Worm (Caenorhabditis elegans): ENCODE data around the gene clec-124.
"Not testable (repeated sequence)": the region's sequence is repeated elsewhere in the genome, so short reads cannot be mapped to it uniquely, and the experiment has no call there.

The clec-124 gene

DNA sequence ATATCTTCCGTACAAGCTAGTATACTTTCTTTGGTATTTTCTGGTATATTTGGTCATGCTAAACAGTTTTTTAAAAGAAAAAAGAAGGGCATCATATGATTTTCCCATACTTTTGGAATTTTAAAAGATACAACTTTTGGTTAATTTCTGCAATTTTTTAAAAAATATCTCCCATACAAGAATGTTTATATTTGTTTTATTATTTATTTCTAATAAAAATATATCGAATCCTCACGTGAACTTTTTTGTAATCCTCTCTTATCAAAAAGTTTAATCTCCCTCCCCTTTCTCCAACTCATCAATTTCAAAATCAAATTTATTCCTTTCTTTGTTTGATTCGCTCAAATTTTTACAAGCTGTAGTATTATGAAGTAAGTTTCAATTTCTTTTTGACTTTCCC lies 32.8 kb downstream of the clec-124 start, which contains the start of gene nep-13:
TSS of gene nep-13 (plus strand) at position 301 of the 400 bp plus-strand sequence.
- TF ChIP-seq ref-2 (tag; optimal IDR thresholded peaks at IDR 0.05) (no peak), sdc-2 (tag; optimal IDR thresholded peaks at IDR 0.05) (no peak), ceh-48 (tag; optimal IDR thresholded peaks at IDR 0.05) (no peak), T23F11.4 (GFP tag; optimal IDR thresholded peaks at IDR 0.05) (no peak), ceh-2 (tag; optimal IDR thresholded peaks at IDR 0.05) (no peak), pag-3 (tag; optimal IDR thresholded peaks at IDR 0.05; ENCODE audit: borderline replicate concordance) (no peak), unc-42 (tag; optimal IDR thresholded peaks at IDR 0.05) (no peak), ceh-9 (tag; optimal IDR thresholded peaks at IDR 0.05) (no peak), nhr-11 (tag; optimal IDR thresholded peaks at IDR 0.05) (no peak)

DNA sequence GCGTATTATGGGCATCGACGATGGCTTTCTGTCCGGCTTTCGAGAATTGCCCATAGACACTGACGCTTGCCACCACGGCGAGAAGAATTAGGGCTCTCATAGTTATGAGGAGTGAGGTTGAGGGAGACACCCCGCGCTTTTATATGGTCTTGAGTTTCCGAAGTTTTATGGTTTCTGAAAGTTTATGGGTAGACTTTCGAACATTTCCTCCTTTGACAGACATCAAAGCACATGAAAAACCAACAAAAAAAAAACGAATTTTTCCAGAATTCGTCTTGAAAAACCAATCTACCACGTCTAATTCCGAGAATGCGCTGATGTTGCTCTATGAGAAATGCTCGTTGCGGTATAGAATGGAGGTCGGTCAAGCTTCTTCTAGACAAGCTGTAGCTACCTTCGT lies 35.1 kb downstream of the clec-124 start, which contains the start of gene scl-15:
TSS of gene scl-15 (minus strand) at position 101 of the 400 bp plus-strand sequence.
- TF ChIP-seq pros-1 (tag; optimal IDR thresholded peaks at IDR 0.05) (no peak), elt-4 (tag; optimal IDR thresholded peaks at IDR 0.05) (no peak), pat-9 (tag; optimal IDR thresholded peaks at IDR 0.05) (no peak), ahr-1 (tag; optimal IDR thresholded peaks at IDR 0.05) (no peak), pqm-1 (tag; optimal IDR thresholded peaks at IDR 0.05) (no peak), hlh-13 (GFP tag; optimal IDR thresholded peaks at IDR 0.05) (no peak), lim-6 (tag; optimal IDR thresholded peaks at IDR 0.05) (no peak), K02D7.2 (tag; optimal IDR thresholded peaks at IDR 0.05) (no peak), F13H6.1 (tag; optimal IDR thresholded peaks at IDR 0.05) (no peak), elt-2 (tag; optimal IDR thresholded peaks at IDR 0.05) (no peak), ceh-18 (tag; optimal IDR thresholded peaks at IDR 0.05) (no peak), ceh-2 (tag; optimal IDR thresholded peaks at IDR 0.05) (no peak), C38D4.7 (GFP tag; optimal IDR thresholded peaks at IDR 0.05) (no peak), ceh-19 (GFP tag; optimal IDR thresholded peaks at IDR 0.05) (no peak), pha-4 (tag; optimal IDR thresholded peaks at IDR 0.05) (no peak), odd-2 (tag; optimal IDR thresholded peaks at IDR 0.05) (no peak), ceh-9 (tag; optimal IDR thresholded peaks at IDR 0.05) (no peak)

- TF ChIP-seq ceh-19 (GFP tag; optimal IDR thresholded peaks at IDR 0.05) (no peak), ceh-24 (tag; optimal IDR thresholded peaks at IDR 0.05) (no peak), ceh-18 (tag; optimal IDR thresholded peaks at IDR 0.05) (no peak), nfya-1 (tag; optimal IDR thresholded peaks at IDR 0.05) (no peak), hlh-30 (tag; optimal IDR thresholded peaks at IDR 0.05; ENCODE audit: insufficient read depth) (no peak), hlh-8 (tag; optimal IDR thresholded peaks at IDR 0.05) (no peak), ets-4 (tag; optimal IDR thresholded peaks at IDR 0.05) (no peak), gmeb-2 (tag; optimal IDR thresholded peaks at IDR 0.05) (no peak), fax-1 (tag; optimal IDR thresholded peaks at IDR 0.05) (no peak), ttx-3 (tag; optimal IDR thresholded peaks at IDR 0.05) (no peak), Y22D7AL.16 (tag; optimal IDR thresholded peaks at IDR 0.05) (no peak), fkh-10 (GFP tag; optimal IDR thresholded peaks at IDR 0.05) (no peak), ama-1 (optimal IDR thresholded peaks at IDR 0.05) (no peak), ceh-14 (tag; optimal IDR thresholded peaks at IDR 0.05) (no peak), pat-9 (tag; optimal IDR thresholded peaks at IDR 0.05) (no peak), ceh-48 (tag; optimal IDR thresholded peaks at IDR 0.05) (no peak), unc-86 (tag; optimal IDR thresholded peaks at IDR 0.05) (no peak), pros-1 (tag; optimal IDR thresholded peaks at IDR 0.05) (no peak), C38D4.7 (GFP tag; optimal IDR thresholded peaks at IDR 0.05) (no peak)
Observed at ce11 chrII:3287073-3287472, 37.6 kb downstream of the clec-124 start, which contains the start of gene sri-63. sri-63 (plus strand) TSS chrII:3287373.

- not testable (repeated sequence) for TF ChIP-seq npax-4 (tag; optimal IDR thresholded peaks at IDR 0.05); hlh-15 (tag; optimal IDR thresholded peaks at IDR 0.05); sox-2 (GFP tag; IDR thresholded peaks at IDR 0.05)
Observed at ce11 chrII:3290544-3290943, 41.0 kb downstream of the clec-124 start, which contains the start of gene F39E9.14. F39E9.14 (minus strand) TSS chrII:3290644.
